Worm (Caenorhabditis elegans): ENCODE data around the gene F54D5.9.
"Not testable (repeated sequence)": the region's sequence is repeated elsewhere in the genome, so short reads cannot be mapped to it uniquely, and the experiment has no call there.

F54D5.9 gene

DNA sequence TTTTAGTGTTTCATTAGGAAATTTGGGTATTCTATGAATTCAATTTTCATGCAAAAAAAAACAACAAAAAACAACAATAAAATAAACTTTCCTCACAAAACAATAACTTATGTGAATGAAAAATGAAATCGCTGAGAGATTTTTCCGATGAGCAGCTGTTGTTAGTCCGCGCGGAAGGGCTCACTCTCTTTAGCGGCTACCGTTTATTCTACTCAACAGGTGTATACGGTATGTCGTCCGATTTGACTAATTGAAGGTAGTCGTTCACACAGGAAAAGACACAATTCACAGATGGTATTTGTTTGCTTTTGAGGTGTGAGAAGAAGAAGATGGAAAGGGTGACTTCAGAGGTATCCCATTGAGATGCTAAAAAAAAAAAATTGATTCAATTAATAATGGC is 24.0 kb upstream of the F54D5.9 start:
- TF ChIP-seq hlh-1 (tag; optimal IDR thresholded peaks at IDR 0.05) (peak; percentile 62), lsy-2 (tag; optimal IDR thresholded peaks at IDR 0.05) (peak; percentile 7), elt-1 (tag; optimal IDR thresholded peaks at IDR 0.05; ENCODE audit: borderline replicate concordance, insufficient read depth) (no peak), lin-32 (GFP tag; optimal IDR thresholded peaks at IDR 0.05) (peak; percentile 66)

DNA sequence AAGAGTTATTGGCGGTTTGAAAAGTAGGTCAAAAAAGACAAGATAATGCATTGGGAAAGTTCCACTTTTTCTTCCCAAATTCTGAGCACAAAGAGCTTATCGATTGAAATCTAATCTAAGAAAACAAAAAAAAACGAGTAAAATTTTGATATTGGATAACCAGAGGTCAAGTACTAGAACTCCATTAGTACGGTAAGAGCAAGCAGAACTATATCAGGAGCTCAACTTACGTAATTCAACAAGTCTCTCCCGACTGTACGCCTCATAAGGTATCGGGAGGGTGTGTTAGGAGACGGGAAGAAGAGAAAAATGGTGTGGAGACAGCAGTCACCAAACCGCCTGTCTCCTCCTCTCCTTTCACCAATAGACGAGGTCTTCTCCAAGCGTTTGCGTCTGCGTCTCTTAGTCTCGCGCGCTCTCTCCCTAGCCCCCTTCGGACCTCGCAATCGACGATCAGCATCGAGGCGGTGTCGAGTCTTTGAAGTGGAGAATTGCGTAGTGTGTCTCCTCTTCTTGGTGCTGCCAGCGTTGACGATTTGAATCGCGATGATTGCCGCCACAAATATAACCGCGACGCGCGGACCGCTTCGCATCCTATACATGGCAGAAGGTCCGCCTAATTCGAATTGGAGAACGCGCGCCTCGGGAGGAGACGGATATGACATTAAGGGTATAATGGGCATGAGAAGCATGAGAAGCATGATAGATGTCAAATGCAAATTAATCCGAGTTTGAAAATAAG is 22.5 kb upstream of the F54D5.9 start, which contains the start of gene F54D5.5:
F54D5.5 (minus strand) TSS at position 51 of the 742 bp plus-strand sequence.
- TF ChIP-seq cnd-1 (tag; optimal IDR thresholded peaks at IDR 0.05) = peak; percentile 86
- TF ChIP-seq sptf-1 (tag; optimal IDR thresholded peaks at IDR 0.05) = peak; percentile 88
- peak; percentile 42 for TF ChIP-seq elt-1 (tag; optimal IDR thresholded peaks at IDR 0.05; ENCODE audit: borderline replicate concordance, insufficient read depth)
- TF ChIP-seq tbx-8 (GFP tag; optimal IDR thresholded peaks at IDR 0.05) = no peak
- peak; percentile 94 for TF ChIP-seq mls-2 (tag; optimal IDR thresholded peaks at IDR 0.05)
- peak; percentile 80 for TF ChIP-seq ztf-11 (tag; optimal IDR thresholded peaks at IDR 0.05)
- peak; percentile 23 for TF ChIP-seq drap-1 (GFP tag; optimal IDR thresholded peaks at IDR 0.05)
- TF ChIP-seq unc-62 (GFP tag; optimal IDR thresholded peaks at IDR 0.05) = peak; percentile 48
- peak; percentile 65 for TF ChIP-seq ham-2 (GFP tag; optimal IDR thresholded peaks at IDR 0.05)
- no peak for TF ChIP-seq snpc-4 (tag; optimal IDR thresholded peaks at IDR 0.05)
- peak; percentile 8 for TF ChIP-seq unc-120 (tag; optimal IDR thresholded peaks at IDR 0.05; ENCODE audit: poor library complexity, severe bottlenecking)
- TF ChIP-seq lsy-2 (tag; optimal IDR thresholded peaks at IDR 0.05) = peak; percentile 44
- TF ChIP-seq sem-2 (GFP tag; optimal IDR thresholded peaks at IDR 0.05) = no peak
- TF ChIP-seq nhr-237 (tag; optimal IDR thresholded peaks at IDR 0.05) = no peak
- no peak for TF ChIP-seq ceh-83 (GFP tag; optimal IDR thresholded peaks at IDR 0.05)
- peak; percentile 90 for TF ChIP-seq ces-1 (GFP tag; optimal IDR thresholded peaks at IDR 0.05)
- TF ChIP-seq ceh-39 (tag; optimal IDR thresholded peaks at IDR 0.05) = peak; percentile 27
- peak; percentile 16 for TF ChIP-seq pha-4 (tag; optimal IDR thresholded peaks at IDR 0.05)
- TF ChIP-seq mep-1 (tag; optimal IDR thresholded peaks at IDR 0.05) = peak; percentile 70
- TF ChIP-seq unc-39 (tag; optimal IDR thresholded peaks at IDR 0.05) = peak; percentile 63
- TF ChIP-seq hlh-1 (tag; optimal IDR thresholded peaks at IDR 0.05) = peak; percentile 50
- TF ChIP-seq nhr-28 (tag; optimal IDR thresholded peaks at IDR 0.05) = no peak
- peak; percentile 35 for TF ChIP-seq lin-13 (tag; optimal IDR thresholded peaks at IDR 0.05)
- no peak for TF ChIP-seq bed-3 (GFP tag; optimal IDR thresholded peaks at IDR 0.05)
- no peak for TF ChIP-seq nhr-2 (tag; optimal IDR thresholded peaks at IDR 0.05)

DNA sequence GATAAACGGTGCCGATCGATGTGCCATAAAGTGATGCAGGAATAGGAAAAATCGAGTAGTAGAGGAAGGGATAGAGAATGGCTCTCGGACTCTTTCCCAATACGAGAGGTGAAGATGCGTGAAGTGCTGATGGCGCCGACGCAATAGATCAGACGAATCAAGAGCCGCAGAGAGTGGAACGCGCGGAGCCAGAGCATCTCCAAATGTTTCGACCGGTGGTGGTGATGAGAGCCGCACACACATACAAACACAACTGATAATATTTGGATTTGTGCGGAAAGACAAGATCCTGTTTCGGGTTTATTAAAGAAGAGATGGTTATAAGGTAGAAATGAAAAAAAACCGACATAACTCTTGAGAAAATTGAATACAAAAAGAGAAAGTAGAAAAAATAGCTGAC is 19.5 kb upstream of the F54D5.9 start, which contains the start of gene F54D5.15:
F54D5.15 (minus strand) TSS at position 101 of the 400 bp plus-strand sequence.
- TF ChIP-seq ham-2 (GFP tag; optimal IDR thresholded peaks at IDR 0.05) (no peak), sptf-1 (tag; optimal IDR thresholded peaks at IDR 0.05) (peak; percentile 60)

DNA sequence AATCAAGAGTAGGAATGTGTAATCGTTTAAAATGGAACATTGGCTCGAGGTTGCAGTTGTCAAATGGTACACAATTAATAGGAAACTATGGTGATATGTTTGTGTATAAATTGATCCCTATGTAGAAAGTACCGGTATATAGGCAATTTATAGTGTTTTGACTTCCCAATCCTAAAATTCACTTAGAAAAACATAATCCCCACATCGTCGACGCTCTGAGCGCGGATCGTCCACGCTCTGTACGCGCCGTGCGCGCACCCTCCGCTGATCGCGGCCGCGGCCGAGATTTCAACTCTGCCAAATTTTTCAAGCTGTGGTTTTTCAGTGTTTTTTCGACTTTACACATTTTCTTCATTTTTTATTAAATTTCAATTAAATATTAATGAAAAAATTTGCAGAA is 11.7 kb upstream of the F54D5.9 start, which contains the start of gene F54D5.17:
F54D5.17 (plus strand) TSS at position 301 of the 400 bp plus-strand sequence.
- no peak for TF ChIP-seq cnd-1 (tag; optimal IDR thresholded peaks at IDR 0.05)
- TF ChIP-seq sem-2 (GFP tag; optimal IDR thresholded peaks at IDR 0.05) = no peak
- TF ChIP-seq sptf-1 (tag; optimal IDR thresholded peaks at IDR 0.05) = no peak
- TF ChIP-seq ham-2 (GFP tag; optimal IDR thresholded peaks at IDR 0.05) = no peak
- TF ChIP-seq unc-39 (tag; optimal IDR thresholded peaks at IDR 0.05) = no peak

DNA sequence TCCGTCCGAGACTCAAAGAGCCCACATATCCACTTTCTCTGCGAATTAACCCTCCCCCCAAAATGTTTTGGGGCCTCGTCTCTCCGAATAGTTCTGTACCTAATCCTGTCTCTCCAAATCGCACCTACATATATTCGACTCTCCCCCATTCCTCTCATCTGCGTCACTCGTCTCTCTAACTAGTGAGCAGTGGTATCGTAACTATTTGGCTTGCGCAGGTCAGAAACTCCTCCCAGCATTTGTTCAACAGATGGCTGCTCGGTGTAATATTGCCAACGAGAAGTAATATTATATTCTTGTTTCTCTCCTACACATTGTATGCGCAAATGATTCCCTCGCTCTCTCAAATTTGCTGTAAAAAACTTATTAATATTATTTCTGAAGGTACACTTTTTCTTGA is 11.0 kb upstream of the F54D5.9 start, which contains the start of gene F54D5.24:
F54D5.24 (plus strand) TSS at position 316 of the 400 bp plus-strand sequence.
- TF ChIP-seq nhr-12 (tag; optimal IDR thresholded peaks at IDR 0.05) = no peak
- TF ChIP-seq ztf-11 (tag; optimal IDR thresholded peaks at IDR 0.05) = no peak
- peak; percentile 96 for TF ChIP-seq hlh-1 (tag; optimal IDR thresholded peaks at IDR 0.05)
- peak; percentile 57 for TF ChIP-seq sptf-1 (tag; optimal IDR thresholded peaks at IDR 0.05)
- TF ChIP-seq blmp-1 (tag; optimal IDR thresholded peaks at IDR 0.05) = no peak
- TF ChIP-seq nhr-76 (tag; optimal IDR thresholded peaks at IDR 0.05) = no peak

DNA sequence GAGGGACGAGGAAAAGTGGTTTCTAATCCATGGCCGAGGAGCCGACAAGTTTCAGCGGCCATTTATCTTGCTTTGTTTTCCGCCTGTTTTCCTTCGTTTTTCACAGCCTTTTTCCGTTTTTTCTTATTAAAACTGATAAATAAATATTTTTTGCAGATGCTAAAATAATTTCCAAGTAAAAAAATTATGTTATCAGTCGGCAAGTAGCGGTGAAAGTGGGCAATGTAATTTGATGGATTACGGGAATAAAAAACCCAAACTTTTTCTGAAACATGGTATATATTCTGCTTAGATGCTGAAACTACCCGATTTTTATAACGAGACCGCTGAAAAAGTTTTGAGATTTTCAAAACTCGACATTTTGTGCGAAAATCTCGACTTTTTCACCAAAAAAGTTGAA is 7.4 kb upstream of the F54D5.9 start, which contains the start of gene dhgd-1:
dhgd-1 (minus strand) TSS at position 101 of the 400 bp plus-strand sequence.
- TF ChIP-seq unc-39, lsy-2, nhr-76 (tag; optimal IDR thresholded peaks at IDR 0.05): not testable (repeated sequence)
